Fruit fly (Drosophila melanogaster) whole organism, embryonic: ENCODE data around the gene CG6659.

Source experiments
- Abd-B ChIP-seq: fragments of 200-800 bp; sonication (Bioruptor generic); optimal IDR thresholded peaks from 2 replicates; lab custom pipeline; 2018; ENCODE audit warnings: missing biosample characterization, mild to moderate bottlenecking, missing genetic modification characterization, moderate library complexity
- CG10147 ChIP-seq: fragments of 200-800 bp; sonication (Bioruptor generic); optimal IDR thresholded peaks from 2 replicates; lab custom pipeline; 2019; ENCODE audit warnings: missing biosample characterization, mild to moderate bottlenecking, missing genetic modification characterization, moderate library complexity
- CG12104 ChIP-seq: fragments of 200-800 bp; sonication (Bioruptor generic); optimal IDR thresholded peaks from 3 replicates; lab custom pipeline; 2016; ENCODE audit warnings: missing biosample characterization, missing genetic modification characterization
- CG14965 ChIP-seq: fragments of 200-800 bp; sonication (Bioruptor generic); optimal IDR thresholded peaks from 2 replicates; lab custom pipeline; 2016; ENCODE audit warnings: missing biosample characterization, missing genetic modification characterization, borderline replicate concordance
- CG17186 ChIP-seq: fragments of 200-800 bp; sonication (Bioruptor generic); optimal IDR thresholded peaks from 3 replicates; lab custom pipeline; 2017; ENCODE audit warnings: missing biosample characterization, missing genetic modification reagents, missing genetic modification characterization
- CG17829 ChIP-seq: fragments of 200-800 bp; optimal IDR thresholded peaks from 2 replicates; lab custom pipeline; 2019; ENCODE audit warnings: missing biosample characterization, mild to moderate bottlenecking, missing genetic modification characterization, moderate library complexity
- CG33557 ChIP-seq: fragments of 200-800 bp; sonication (Bioruptor generic); optimal IDR thresholded peaks from 2 replicates; lab custom pipeline; 2019; ENCODE audit warnings: missing biosample characterization, mild to moderate bottlenecking, missing genetic modification characterization, moderate library complexity
- CG3838 ChIP-seq: fragments of 200-800 bp; sonication (Bioruptor generic); optimal IDR thresholded peaks from 3 replicates; lab custom pipeline; 2016; ENCODE audit warnings: missing biosample characterization, missing genetic modification characterization
- CG4328 ChIP-seq: fragments of 200-800 bp; sonication (Bioruptor generic); optimal IDR thresholded peaks from 3 replicates; lab custom pipeline; 2017; ENCODE audit warnings: missing biosample characterization, missing genetic modification reagents, missing genetic modification characterization
- CG4820 ChIP-seq: fragments of 200-800 bp; sonication (Bioruptor generic); optimal IDR thresholded peaks from 3 replicates; lab custom pipeline; 2016; ENCODE audit warnings: missing biosample characterization, missing genetic modification characterization
- CG5953 ChIP-seq: fragments of 200-800 bp; sonication (Bioruptor generic); IDR thresholded peaks from 2 replicates; pipeline ENCODE4 v1.3.6; 2022; ENCODE audit warnings: missing biosample characterization, missing genetic modification characterization
- CG7556 ChIP-seq: fragments of 200-800 bp; sonication (Bioruptor generic); optimal IDR thresholded peaks from 2 replicates; lab custom pipeline; 2017; ENCODE audit warnings: missing biosample characterization, mild to moderate bottlenecking, missing genetic modification characterization
- CG9609 ChIP-seq: fragments of 200-800 bp; sonication (Bioruptor generic); optimal IDR thresholded peaks from 3 replicates; lab custom pipeline; 2016; ENCODE audit warnings: missing biosample characterization, missing genetic modification characterization
- CoRest ChIP-seq: fragments of 200-800 bp; sonication (Bioruptor generic); optimal IDR thresholded peaks from 3 replicates; lab custom pipeline; 2018; ENCODE audit warnings: missing biosample characterization, mild to moderate bottlenecking, missing genetic modification characterization, moderate library complexity
- Deaf1 ChIP-seq: fragments of 200-800 bp; optimal IDR thresholded peaks from 3 replicates; lab custom pipeline; 2019; ENCODE audit warnings: missing biosample characterization, mild to moderate bottlenecking, missing genetic modification characterization, moderate library complexity
- Dref ChIP-seq: fragments of 200-800 bp; sonication (Bioruptor generic); IDR thresholded peaks from 2 replicates; pipeline ENCODE4 v1.3.6; 2022; ENCODE audit warnings: missing biosample characterization, missing genetic modification characterization
- Ets65A ChIP-seq: fragments of 200-800 bp; sonication (Bioruptor generic); peaks from one replicate; lab custom pipeline; 2016; ENCODE audit warnings: missing biosample characterization, missing genetic modification characterization
- HLH3B ChIP-seq: fragments of 200-800 bp; sonication (Bioruptor generic); IDR thresholded peaks from 2 replicates; pipeline ENCODE4 v1.3.6; 2022; ENCODE audit warnings: missing biosample characterization, missing genetic modification characterization
- HmgD ChIP-seq: fragments of 200-800 bp; sonication (Bioruptor generic); optimal IDR thresholded peaks from 3 replicates; lab custom pipeline; 2016; ENCODE audit warnings: missing biosample characterization, missing genetic modification characterization
- Lhr ChIP-seq: fragments of 200-800 bp; sonication (Bioruptor generic); optimal IDR thresholded peaks from 3 replicates; lab custom pipeline; 2017; ENCODE audit warnings: mild to moderate bottlenecking, missing biosample characterization, missing genetic modification reagents, missing genetic modification characterization
- NC2β ChIP-seq: fragments of 200-800 bp; sonication (Bioruptor generic); optimal IDR thresholded peaks from 2 replicates; lab custom pipeline; 2016; ENCODE audit warnings: missing biosample characterization, missing genetic modification characterization
- Nf-YB ChIP-seq: fragments of 200-800 bp; sonication (Bioruptor generic); optimal IDR thresholded peaks from 3 replicates; lab custom pipeline; 2019; ENCODE audit warnings: missing biosample characterization, mild to moderate bottlenecking, missing genetic modification characterization, moderate library complexity
- Ravus ChIP-seq: fragments of 200-800 bp; sonication (Bioruptor generic); IDR thresholded peaks from 2 replicates; pipeline ENCODE4 v1.3.6; 2022; ENCODE audit warnings: missing biosample characterization, missing genetic modification characterization
- Rx ChIP-seq: fragments of 200-800 bp; sonication (Bioruptor generic); IDR thresholded peaks from 2 replicates; pipeline ENCODE4 v1.3.6; 2022; ENCODE audit warnings: missing biosample characterization, missing genetic modification characterization
- Scr ChIP-seq: fragments of 200-800 bp; sonication (Bioruptor generic); IDR thresholded peaks from 2 replicates; pipeline ENCODE4 v1.3.6; 2022; ENCODE audit warnings: missing biosample characterization, missing genetic modification characterization; ENCODE audit not compliant: partially characterized antibody
- Sox100B ChIP-seq: fragments of 200-800 bp; sonication (Bioruptor generic); optimal IDR thresholded peaks from 3 replicates; lab custom pipeline; 2018; ENCODE audit warnings: missing biosample characterization, mild to moderate bottlenecking, missing genetic modification characterization
- Stat92E ChIP-seq, 3 experiments: fragments of >200 bp in 2 of 3; fragments of 200-800 bp in 1 of 3; sonication (Bioruptor generic) in 1 of 3; optimal IDR thresholded peaks; 2 replicates each; lab custom pipeline; 2017 to 2019; ENCODE audit warnings: missing biosample characterization in 3 of 3, missing genetic modification characterization in 3 of 3, mild to moderate bottlenecking in 1 of 3, moderate library complexity in 1 of 3
- TFAM ChIP-seq: fragments of 200-800 bp; sonication (Bioruptor generic); optimal IDR thresholded peaks from 2 replicates; lab custom pipeline; 2017; ENCODE audit warnings: missing biosample characterization, missing genetic modification characterization, inconsistent platforms
- Xrp1 ChIP-seq: fragments of 200-800 bp; sonication (Bioruptor generic); IDR thresholded peaks from 2 replicates; pipeline ENCODE4 v1.3.6; 2022; ENCODE audit warnings: missing biosample characterization, missing genetic modification characterization
- al ChIP-seq: fragments of 200-800 bp; sonication (Bioruptor generic); IDR thresholded peaks from 2 replicates; pipeline ENCODE4 v1.3.6; 2022; ENCODE audit warnings: missing biosample characterization, missing genetic modification characterization
- ase ChIP-seq: fragments of 200-800 bp; sonication (Bioruptor generic); IDR thresholded peaks from 3 replicates; pipeline ENCODE4 v1.3.6; 2022; ENCODE audit warnings: missing biosample characterization, missing genetic modification characterization
- ato ChIP-seq: fragments of 200-800 bp; sonication (Bioruptor generic); IDR thresholded peaks from 2 replicates; pipeline ENCODE4 v1.3.6; 2022; ENCODE audit warnings: missing biosample characterization, missing genetic modification characterization; ENCODE audit not compliant: partially characterized antibody
- az2 ChIP-seq: fragments of 200-800 bp; sonication (Bioruptor generic); optimal IDR thresholded peaks from 3 replicates; lab custom pipeline; 2016; ENCODE audit warnings: missing biosample characterization, missing genetic modification characterization
- crc ChIP-seq: fragments of 200-800 bp; sonication (Bioruptor generic); optimal IDR thresholded peaks from 2 replicates; lab custom pipeline; 2016; ENCODE audit warnings: missing biosample characterization, missing genetic modification characterization
- dimm ChIP-seq: fragments of 200-800 bp; sonication (Bioruptor generic); IDR thresholded peaks from 2 replicates; pipeline ENCODE4 v1.3.6; 2022; ENCODE audit warnings: missing biosample characterization, missing genetic modification characterization
- ems ChIP-seq: fragments of 200-800 bp; sonication (Bioruptor generic); optimal IDR thresholded peaks from 3 replicates; lab custom pipeline; 2016; ENCODE audit warnings: missing biosample characterization, missing genetic modification characterization
- fd96Cb ChIP-seq: fragments of 200-800 bp; sonication (Bioruptor generic); optimal IDR thresholded peaks from 2 replicates; lab custom pipeline; 2018; ENCODE audit warnings: missing biosample characterization, mild to moderate bottlenecking, missing genetic modification characterization, moderate library complexity
- ftz-f1 ChIP-seq: fragments of 200-800 bp; sonication (Bioruptor generic); optimal IDR thresholded peaks from 2 replicates; lab custom pipeline; 2016; ENCODE audit warnings: missing biosample characterization, missing genetic modification characterization
- hkb ChIP-seq, 2 experiments: fragments of 200-800 bp in 1 of 2; fragments of >200 bp in 1 of 2; sonication (Bioruptor generic) in 1 of 2; IDR thresholded peaks in 1 of 2; optimal IDR thresholded peaks in 1 of 2; 2 replicates each; pipeline versions ENCODE4 v1.3.6 to Lab custom; 2017 to 2022; ENCODE audit warnings: missing biosample characterization in 1 of 2, missing genetic modification characterization in 1 of 2
- inv ChIP-seq: fragments of 200-800 bp; sonication (Bioruptor generic); IDR thresholded peaks from 2 replicates; pipeline ENCODE4 v1.3.6; 2022; ENCODE audit warnings: missing biosample characterization, missing genetic modification characterization; ENCODE audit not compliant: partially characterized antibody
- lola ChIP-seq, 3 experiments: fragments of >200 bp in 2 of 3; fragments of 200-800 bp in 1 of 3; sonication (Bioruptor generic) in 1 of 3; optimal IDR thresholded peaks; 2 replicates each; lab custom pipeline; 2017 to 2019; ENCODE audit warnings: missing biosample characterization in 3 of 3, missing genetic modification characterization in 3 of 3, mild to moderate bottlenecking in 1 of 3, moderate library complexity in 1 of 3
- luna ChIP-seq: fragments of 200-800 bp; sonication (Bioruptor generic); optimal IDR thresholded peaks from 2 replicates; lab custom pipeline; 2016; ENCODE audit warnings: missing biosample characterization, missing genetic modification characterization
- mam ChIP-seq: fragments of 200-800 bp; sonication (Bioruptor generic); optimal IDR thresholded peaks from 3 replicates; lab custom pipeline; 2016; ENCODE audit warnings: missing biosample characterization, missing genetic modification characterization
- nerfin-2 ChIP-seq: fragments of 200-800 bp; sonication (Bioruptor generic); IDR thresholded peaks from 2 replicates; pipeline ENCODE4 v1.3.6; 2022; ENCODE audit warnings: missing biosample characterization, missing genetic modification characterization; ENCODE audit not compliant: partially characterized antibody
- pho ChIP-seq: fragments of 200-800 bp; sonication (Bioruptor generic); optimal IDR thresholded peaks from 2 replicates; lab custom pipeline; 2016; ENCODE audit warnings: missing biosample characterization, missing genetic modification characterization
- pzg ChIP-seq: fragments of 200-800 bp; sonication (Bioruptor generic); optimal IDR thresholded peaks from 3 replicates; lab custom pipeline; 2018; ENCODE audit warnings: missing biosample characterization, mild to moderate bottlenecking, missing genetic modification characterization, moderate library complexity
- ranshi ChIP-seq: fragments of 200-800 bp; sonication (Bioruptor generic); IDR thresholded peaks from 2 replicates; pipeline ENCODE4 v1.3.6; 2022; ENCODE audit warnings: missing biosample characterization, missing genetic modification characterization
- sisA ChIP-seq: fragments of 200-800 bp; sonication (Bioruptor generic); IDR thresholded peaks from 2 replicates; pipeline ENCODE4 v1.3.6; 2022; ENCODE audit warnings: missing biosample characterization, missing genetic modification characterization
- sr ChIP-seq: fragments of 200-800 bp; sonication (Bioruptor generic); IDR thresholded peaks from 3 replicates; pipeline ENCODE4 v1.3.6; 2022; ENCODE audit warnings: missing biosample characterization, missing genetic modification characterization
- unpg ChIP-seq: fragments of 200-800 bp; sonication (Bioruptor generic); optimal IDR thresholded peaks from 3 replicates; lab custom pipeline; 2018; ENCODE audit warnings: missing biosample characterization, mild to moderate bottlenecking, missing genetic modification characterization, moderate library complexity

Gene CG6659

dm6 chrX:18644890-18645289 is 12.2 kb downstream of the CG6659 start (continued):
- TF ChIP-seq Stat92E (GFP tag; optimal IDR thresholded peaks at IDR 0.05; lab: Kevin White, UChicago) (no peak), Sox100B (GFP tag; lab: Kevin White, UChicago) (no peak), CG4820 (peak; percentile 79), inv (GFP tag; lab: Robert Waterston, UW) (no peak), nerfin-2 (GFP tag; lab: Robert Waterston, UW) (no peak), lola (GFP tag; optimal IDR thresholded peaks at IDR 0.05; lab: Kevin White, UChicago) (peak in 1 of 3 experiments; percentile 69), Abd-B (no peak), CG3838 (GFP tag; lab: Kevin White, UChicago) (peak; percentile 31), Nf-YB (peak; percentile 60), az2 (peak; percentile 84), mam (GFP tag; lab: Kevin White, UChicago) (peak; percentile 74), dimm (no peak), Ravus (GFP tag; lab: Robert Waterston, UW) (peak; percentile 35), CG4328 (GFP tag; lab: Kevin White, UChicago) (peak; percentile 68), CG7556 (peak; percentile 75), al (GFP tag; lab: Robert Waterston, UW) (peak; percentile 36; the same call in 1 of the 2 replicates), crc (peak; percentile 54), ase (GFP tag; lab: Robert Waterston, UW) (peak; percentile 62; the same call in 1 of the 3 replicates), fd96Cb (peak; percentile 85), CG17186 (GFP tag; lab: Kevin White, UChicago) (peak; percentile 16), luna (GFP tag; lab: Kevin White, UChicago) (no peak), CG33557 (GFP tag; lab: Kevin White, UChicago) (peak; percentile 52), Scr (GFP tag; lab: Robert Waterston, UW) (no peak), Rx (GFP tag; lab: Robert Waterston, UW) (peak; percentile 49; the same call in 1 of the 2 replicates), sisA (peak; percentile 83), ranshi (GFP tag; lab: Robert Waterston, UW) (peak; percentile 76), ato (GFP tag; lab: Robert Waterston, UW) (no peak), CG9609 (GFP tag; lab: Kevin White, UChicago) (peak; percentile 52), CG12104 (GFP tag; lab: Kevin White, UChicago) (peak; percentile 78), sr (GFP tag; lab: Robert Waterston, UW) (0 out of 3 replicates have a peak, but pooled peaks have one; percentile 28), pzg (GFP tag; lab: Kevin White, UChicago) (no peak), HLH3B (GFP tag; lab: Robert Waterston, UW) (peak; percentile 80), pho (GFP tag; lab: Kevin White, UChicago) (peak; percentile 71), Dref (GFP tag; lab: Robert Waterston, UW) (no peak), ems (GFP tag; lab: Kevin White, UChicago) (peak; percentile 80), ftz-f1 (GFP tag; lab: Kevin White, UChicago) (no peak), Deaf1 (tag; lab: Kevin White, UChicago) (peak; percentile 58), Ets65A (GFP tag; lab: Kevin White, UChicago) (peak; percentile 28), CG10147 (GFP tag; lab: Kevin White, UChicago) (peak; percentile 60), CG5953 (peak; percentile 66; the same call in 1 of the 2 replicates), HmgD (GFP tag; lab: Kevin White, UChicago) (peak; percentile 10), CoRest (tag; lab: Kevin White, UChicago) (peak; percentile 86), unpg (GFP tag; lab: Kevin White, UChicago) (peak; percentile 89), CG17829 (tag; lab: Kevin White, UChicago) (peak; percentile 87), hkb (optimal IDR thresholded peaks at IDR 0.05; lab: Kevin White, UChicago) (no peak), hkb (GFP tag; IDR thresholded peaks at IDR 0.05; lab: Robert Waterston, UW) (peak; percentile 82), TFAM (GFP tag; lab: Kevin White, UChicago) (peak; percentile 33), NC2β (GFP tag; lab: Kevin White, UChicago) (peak; percentile 67), Xrp1 (GFP tag; lab: Robert Waterston, UW) (peak; percentile 81), Lhr (GFP tag; lab: Kevin White, UChicago) (peak; percentile 30), CG14965 (GFP tag; lab: Kevin White, UChicago) (no peak)
